Worm (Caenorhabditis elegans) whole organism, L1 larva: ENCODE measurements around the gene C44C10.5.
A peak's percentile ranks its signal among the peaks of the same experiment; 100 is the strongest.

Experiments
- aly-2 ChIP-seq: fragments of 150-350 bp; optimal IDR thresholded peaks from 2 replicates; lab custom pipeline; 2014; ENCODE audit warnings: missing biosample characterization, missing genetic modification characterization
- ceh-8 ChIP-seq: fragments of 200-800 bp; sonication (Bioruptor generic); optimal IDR thresholded peaks from 2 replicates; lab custom pipeline; 2018; ENCODE audit warnings: mild to moderate bottlenecking, missing genetic modification characterization, moderate library complexity, missing compliant biosample characterization
- elt-3 ChIP-seq, 6 experiments: fragments of 150-350 bp in 1 of 6; sonication (generic microtip); optimal IDR thresholded peaks; 2 replicates each; lab custom pipeline; 2017 to 2018; ENCODE audit warnings: missing biosample characterization in 6 of 6, missing genetic modification characterization in 6 of 6, inconsistent platforms in 1 of 6
- jun-1 ChIP-seq: fragments of 150-350 bp; optimal IDR thresholded peaks from 2 replicates; lab custom pipeline; 2014; ENCODE audit warnings: missing biosample characterization, missing genetic modification reagents, missing genetic modification characterization
- lin-13 ChIP-seq: fragments of 150-350 bp; optimal IDR thresholded peaks from 2 replicates; lab custom pipeline; 2014; ENCODE audit warnings: missing biosample characterization, missing genetic modification reagents, missing genetic modification characterization
- nhr-28 ChIP-seq: fragments of 150-350 bp; optimal IDR thresholded peaks from 2 replicates; lab custom pipeline; 2014; ENCODE audit warnings: missing biosample characterization, missing genetic modification characterization
- nhr-77 ChIP-seq: fragments of 150-350 bp; optimal IDR thresholded peaks from 2 replicates; lab custom pipeline; 2014; ENCODE audit warnings: missing biosample characterization, missing genetic modification characterization
- snpc-4 ChIP-seq: fragments of 150-350 bp; optimal IDR thresholded peaks from 2 replicates; lab custom pipeline; 2014; ENCODE audit warnings: missing biosample characterization, missing genetic modification characterization
- tbx-2 ChIP-seq: sonication (generic microtip); optimal IDR thresholded peaks from 2 replicates; lab custom pipeline; 2016; ENCODE audit warnings: missing genetic modification characterization, missing compliant biosample characterization
- unc-62 ChIP-seq: fragments of 150-350 bp; optimal IDR thresholded peaks from 2 replicates; lab custom pipeline; 2014; ENCODE audit warnings: missing biosample characterization, missing genetic modification reagents, missing genetic modification characterization
- ztf-11 ChIP-seq, 2 experiments: sonication (generic microtip); optimal IDR thresholded peaks; 2 replicates each; lab custom pipeline; 2016 to 2017; ENCODE audit warnings: missing genetic modification characterization in 2 of 2, missing biosample characterization in 1 of 2, missing compliant biosample characterization in 1 of 2

ce11 chrX:11666545-11667177, 23.7 kb upstream of the C44C10.5 start, which contains the start of gene noca-2:
- no peak for TF ChIP-seq aly-2 (tag; lab: Kevin White, UChicago)
- no peak for TF ChIP-seq snpc-4 (tag; lab: Kevin White, UChicago)
- no peak for TF ChIP-seq ceh-8 (GFP tag; lab: Kevin White, UChicago)
- TF ChIP-seq nhr-28 (tag; lab: Kevin White, UChicago): no peak
- TF ChIP-seq lin-13: no peak
- TF ChIP-seq unc-62 (GFP tag; lab: Kevin White, UChicago): no peak
- TF ChIP-seq tbx-2 (tag; lab: Kevin White, UChicago): peak; percentile 12
- TF ChIP-seq jun-1 (tag; lab: Kevin White, UChicago): no peak
- TF ChIP-seq elt-3 (tag; optimal IDR thresholded peaks at IDR 0.05; lab: Kevin White, UChicago): no peak
- no peak for TF ChIP-seq ztf-11 (tag; optimal IDR thresholded peaks at IDR 0.05; lab: Kevin White, UChicago)
- TF ChIP-seq nhr-77 (tag; lab: Kevin White, UChicago): no peak
